Worm (Caenorhabditis elegans) whole organism, L4 larva: ENCODE measurements around the gene F59A6.3.

Experiments used
- F10B5.3 ChIP-seq: sonication (generic microtip); optimal IDR thresholded peaks from 2 replicates; lab custom pipeline; 2016; ENCODE audit warnings: mild to moderate bottlenecking, missing genetic modification characterization, missing compliant biosample characterization
- F26F4.8 ChIP-seq: fragments of 200-800 bp; sonication (Bioruptor generic); conservative IDR thresholded peaks from 2 replicates; pipeline ENCODE4 v1.3.6; 2022; ENCODE audit warnings: missing genetic modification characterization, missing compliant biosample characterization
- R02D3.7 ChIP-seq: fragments of 150-350 bp; sonication (generic microtip); optimal IDR thresholded peaks from 3 replicates; lab custom pipeline; 2014; ENCODE audit warnings: missing biosample characterization, missing genetic modification characterization
- ceh-44 ChIP-seq: fragments of 200-800 bp; sonication (Bioruptor generic); IDR thresholded peaks from 2 replicates; pipeline ENCODE4 v1.3.6; 2022; ENCODE audit warnings: missing genetic modification reagents, missing genetic modification characterization, missing compliant biosample characterization
- dve-1 ChIP-seq: sonication (generic microtip); optimal IDR thresholded peaks from 2 replicates; lab custom pipeline; 2017; ENCODE audit warnings: antibody characterized with exemption, mild to moderate bottlenecking, missing genetic modification characterization, missing compliant biosample characterization; ENCODE audit not compliant: insufficient read depth
- egl-27 ChIP-seq: sonication (generic microtip); optimal IDR thresholded peaks from 3 replicates; lab custom pipeline; 2017; ENCODE audit warnings: missing biosample characterization, missing genetic modification reagents, missing genetic modification characterization
- egl-43 ChIP-seq: fragments of 200-800 bp; sonication (Bioruptor generic); IDR thresholded peaks from 2 replicates; pipeline ENCODE4 v1.3.6; 2022; ENCODE audit warnings: missing genetic modification reagents, missing genetic modification characterization, missing compliant biosample characterization
- hlh-30 ChIP-seq: sonication (generic microtip); optimal IDR thresholded peaks from 2 replicates; lab custom pipeline; 2017; ENCODE audit warnings: antibody characterized with exemption, mild to moderate bottlenecking, missing genetic modification characterization, missing compliant biosample characterization; ENCODE audit not compliant: insufficient read depth
- lin-13 ChIP-seq: fragments of 150-350 bp; optimal IDR thresholded peaks from 2 replicates; lab custom pipeline; 2014; ENCODE audit warnings: missing biosample characterization, missing genetic modification reagents, missing genetic modification characterization
- mdl-1 ChIP-seq, 2 experiments: fragments of 150-350 bp in 1 of 2; sonication (generic microtip) in 1 of 2; optimal IDR thresholded peaks; 2 replicates each; lab custom pipeline; 2014 to 2017; ENCODE audit warnings: missing biosample characterization in 2 of 2, missing genetic modification characterization in 2 of 2
- nhr-6 ChIP-seq: fragments of 150-350 bp; optimal IDR thresholded peaks from 2 replicates; lab custom pipeline; 2014; ENCODE audit warnings: missing biosample characterization, missing genetic modification characterization
- snpc-1.2 ChIP-seq: fragments of 200-800 bp; sonication (Bioruptor generic); IDR thresholded peaks from 2 replicates; pipeline ENCODE4 v1.3.6; 2022; ENCODE audit warnings: missing genetic modification reagents, missing genetic modification characterization, missing compliant biosample characterization
- unc-62 ChIP-seq, 3 experiments: fragments of 150-350 bp in 1 of 3; sonication (generic microtip); optimal IDR thresholded peaks in 2 of 3; peaks in 1 of 3; 1 replicate in 1 of 3; 2 replicates in 2 of 3; lab custom pipeline; 2014 to 2017; ENCODE audit warnings: missing biosample characterization in 3 of 3, missing genetic modification characterization in 3 of 3, missing genetic modification reagents in 3 of 3, missing genotype in 1 of 3

DNA sequence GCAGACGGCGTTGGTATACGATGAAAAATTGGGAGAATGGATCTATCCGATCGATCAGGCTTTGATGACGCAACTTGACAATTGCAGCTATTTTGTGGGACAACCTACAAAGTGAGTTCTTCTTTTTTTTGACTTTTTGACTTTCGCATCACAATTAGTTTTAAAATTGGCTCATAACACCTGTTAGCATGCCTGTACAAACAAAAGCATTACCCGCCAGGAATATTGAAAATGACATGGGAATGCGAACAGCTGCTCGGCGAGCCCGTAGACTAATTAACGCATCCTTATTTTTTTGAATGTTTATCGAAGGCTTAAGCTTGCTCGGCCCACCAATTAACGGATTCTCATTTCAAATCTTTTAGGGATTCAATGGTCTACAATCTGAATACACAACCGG lies 20.9 kb upstream of the F59A6.3 start:
- TF ChIP-seq R02D3.7 (tag; lab: Kevin White, UChicago): no peak
- TF ChIP-seq F10B5.3 (tag; lab: Kevin White, UChicago): no peak
- no peak for TF ChIP-seq hlh-30 (tag; lab: Kevin White, UChicago)
- no peak for TF ChIP-seq snpc-1.2
- TF ChIP-seq ceh-44 (GFP tag; lab: Robert Waterston, UW): no peak
- TF ChIP-seq unc-62 (GFP tag; optimal IDR thresholded peaks at IDR 0.05 in 1 of 2; lab: Kevin White, UChicago): no peak
- no peak for TF ChIP-seq unc-62 (tag; optimal IDR thresholded peaks at IDR 0.05; lab: Kevin White, UChicago)
- no peak for TF ChIP-seq egl-43 (GFP tag; lab: Robert Waterston, UW)
- TF ChIP-seq dve-1 (tag; lab: Kevin White, UChicago): no peak
- no peak for TF ChIP-seq nhr-6 (tag; lab: Kevin White, UChicago)
- TF ChIP-seq mdl-1 (tag; optimal IDR thresholded peaks at IDR 0.05; lab: Kevin White, UChicago): no peak
- TF ChIP-seq lin-13 (GFP tag; lab: Kevin White, UChicago): no peak
- TF ChIP-seq F26F4.8 (GFP tag; lab: Robert Waterston, UW): no peak
- no peak for TF ChIP-seq egl-27
